Fruit fly (Drosophila melanogaster): ENCODE measurements around the gene CG31145.

Gene CG31145

DNA sequence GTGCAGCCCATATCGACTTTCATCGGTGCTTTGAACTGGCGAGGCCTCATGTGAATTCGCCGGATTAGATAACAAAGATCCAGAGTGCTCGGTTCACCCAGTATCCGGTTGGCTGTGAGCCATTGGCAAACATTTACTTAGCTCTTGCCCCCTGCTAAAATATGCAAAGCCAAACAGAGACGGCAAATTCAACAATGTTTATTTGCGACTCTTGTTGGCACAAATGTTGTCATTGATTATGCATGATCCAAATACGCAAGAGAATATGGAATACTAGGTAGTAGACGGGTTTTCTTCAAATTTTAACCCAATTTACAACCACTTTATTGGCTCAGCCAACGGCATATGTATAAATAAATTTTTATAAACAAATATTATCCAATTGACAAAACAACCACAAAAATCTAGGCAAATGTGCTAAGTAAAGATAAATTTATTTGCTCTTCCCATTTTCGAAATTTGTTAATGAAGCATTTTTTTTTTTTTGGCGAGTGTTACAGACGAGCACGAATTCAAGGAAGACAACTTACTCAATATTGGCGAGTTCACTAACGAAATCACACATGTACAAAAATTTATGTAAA lies 16.8 kb downstream of the CG31145 start (continued):
- no peak for TF ChIP-seq CG12299 (tag; optimal IDR thresholded peaks at IDR 0.05)
- TF ChIP-seq pfk (GFP tag; optimal IDR thresholded peaks at IDR 0.05): no peak
- peak; percentile 47; the same call in 1 of the 2 replicates for TF ChIP-seq CG4730 (GFP tag; IDR thresholded peaks at IDR 0.05)
- peak; percentile 40 for TF ChIP-seq CG9876 (GFP tag; optimal IDR thresholded peaks at IDR 0.05)
- TF ChIP-seq CG13775 (GFP tag; optimal IDR thresholded peaks at IDR 0.05): peak; percentile 48
- peak in 1 of 2 experiments; percentile 7 for TF ChIP-seq Eip74EF (GFP tag; optimal IDR thresholded peaks at IDR 0.05)
- TF ChIP-seq lmd (GFP tag; IDR thresholded peaks at IDR 0.05): peak; percentile 34; the same call in 1 of the 2 replicates
- no peak for TF ChIP-seq Ets97D (GFP tag; optimal IDR thresholded peaks at IDR 0.05)
- TF ChIP-seq jigr1 (GFP tag; IDR thresholded peaks at IDR 0.05): no peak
- TF ChIP-seq CG34224 (GFP tag; IDR thresholded peaks at IDR 0.05; ENCODE audit: partially characterized antibody): no peak
- no peak for TF ChIP-seq disco-r (GFP tag; optimal IDR thresholded peaks at IDR 0.05)
- TF ChIP-seq CG10274 (GFP tag; optimal IDR thresholded peaks at IDR 0.05): peak; percentile 71
- peak; percentile 30 for TF ChIP-seq CG34376 (GFP tag; optimal IDR thresholded peaks at IDR 0.05)
- peak; percentile 9 for TF ChIP-seq CG1647 (GFP tag; optimal IDR thresholded peaks at IDR 0.05)
- TF ChIP-seq fru (optimal IDR thresholded peaks at IDR 0.05): no peak
- TF ChIP-seq sd (tag; optimal IDR thresholded peaks at IDR 0.05): peak; percentile 49
- TF ChIP-seq Dfd (GFP tag; optimal IDR thresholded peaks at IDR 0.05): no peak
- TF ChIP-seq CG10209 (GFP tag; optimal IDR thresholded peaks at IDR 0.05): peak; percentile 78
- TF ChIP-seq Lhr (GFP tag; optimal IDR thresholded peaks at IDR 0.05): no peak
- TF ChIP-seq CoRest (tag; optimal IDR thresholded peaks at IDR 0.05): peak; percentile 76
- TF ChIP-seq CG18599 (GFP tag; optimal IDR thresholded peaks at IDR 0.05): peak; percentile 87
- TF ChIP-seq CG32772 (GFP tag; IDR thresholded peaks at IDR 0.05): no peak
- TF ChIP-seq amos (GFP tag; IDR thresholded peaks at IDR 0.05; ENCODE audit: partially characterized antibody): no peak
- peak; percentile 2 for TF ChIP-seq Mes4 (GFP tag; optimal IDR thresholded peaks at IDR 0.05)
- TF ChIP-seq scrt (GFP tag; optimal IDR thresholded peaks at IDR 0.05): peak; percentile 60
- TF ChIP-seq crol (GFP tag; IDR thresholded peaks at IDR 0.05): no peak
- TF ChIP-seq Hsf (GFP tag; optimal IDR thresholded peaks at IDR 0.05): peak; percentile 27
- peak; percentile 13 for TF ChIP-seq Deaf1 (tag; optimal IDR thresholded peaks at IDR 0.05)
- peak; percentile 25 for TF ChIP-seq CG12744 (GFP tag; optimal IDR thresholded peaks at IDR 0.05)
- no peak for TF ChIP-seq hth (optimal IDR thresholded peaks at IDR 0.05)
- no peak for TF ChIP-seq gsb-n (tag; optimal IDR thresholded peaks at IDR 0.05)
- TF ChIP-seq CG2116 (GFP tag; optimal IDR thresholded peaks at IDR 0.05): peak; percentile 24
- TF ChIP-seq MTF-1 (GFP tag; optimal IDR thresholded peaks at IDR 0.05; ENCODE audit: borderline replicate concordance): peak; percentile 44
- TF ChIP-seq ci (GFP tag; IDR thresholded peaks at IDR 0.05): 0 out of 3 replicates have a peak, but pooled peaks have one; percentile 36
- no peak for TF ChIP-seq repo (GFP tag; optimal IDR thresholded peaks at IDR 0.05)
- TF ChIP-seq unc-4 (GFP tag; IDR thresholded peaks at IDR 0.05; ENCODE audit: partially characterized antibody): no peak
- TF ChIP-seq Dek (tag; optimal IDR thresholded peaks at IDR 0.05): peak; percentile 60
- no peak for TF ChIP-seq CTCF (GFP tag; optimal IDR thresholded peaks at IDR 0.05)
- TF ChIP-seq cato (GFP tag; optimal IDR thresholded peaks at IDR 0.05; ENCODE audit: borderline replicate concordance): no peak
- no peak for TF ChIP-seq CG6654 (GFP tag; optimal IDR thresholded peaks at IDR 0.05)
- peak; percentile 23 for TF ChIP-seq NK7.1 (GFP tag; optimal IDR thresholded peaks at IDR 0.05)
- TF ChIP-seq CG30403 (GFP tag; optimal IDR thresholded peaks at IDR 0.05): peak; percentile 12
- peak; percentile 4 for TF ChIP-seq jumu (GFP tag; optimal IDR thresholded peaks at IDR 0.05)
- TF ChIP-seq yki (optimal IDR thresholded peaks at IDR 0.05): no peak
- TF ChIP-seq CG15011 (GFP tag; optimal IDR thresholded peaks at IDR 0.05): peak; percentile 62
- peak; percentile 63 for TF ChIP-seq Bteb2 (GFP tag; optimal IDR thresholded peaks at IDR 0.05)
- no peak for TF ChIP-seq Chrac-16 (GFP tag; optimal IDR thresholded peaks at IDR 0.05)
- TF ChIP-seq chn (GFP tag; optimal IDR thresholded peaks at IDR 0.05): no peak
- TF ChIP-seq Hmx (GFP tag; optimal IDR thresholded peaks at IDR 0.05): no peak
- peak; percentile 28; the same call in 1 of the 3 replicates for TF ChIP-seq CG17361 (GFP tag; IDR thresholded peaks at IDR 0.05)
- no peak for TF ChIP-seq wor (GFP tag; IDR thresholded peaks at IDR 0.05)

Measured in whole organism, embryonic.